Worm (Caenorhabditis elegans): ENCODE data around the gene srw-31.

- TF ChIP-seq nhr-76 (tag; optimal IDR thresholded peaks at IDR 0.05): no peak
- TF ChIP-seq lsy-2 (tag; optimal IDR thresholded peaks at IDR 0.05): no peak
- TF ChIP-seq nhr-237 (tag; optimal IDR thresholded peaks at IDR 0.05): no peak
- TF ChIP-seq pha-4 (tag; optimal IDR thresholded peaks at IDR 0.05): no peak
- TF ChIP-seq unc-62 (GFP tag; optimal IDR thresholded peaks at IDR 0.05): no peak
- no peak for TF ChIP-seq elt-1 (tag; optimal IDR thresholded peaks at IDR 0.05; ENCODE audit: borderline replicate concordance, insufficient read depth)
- no peak for TF ChIP-seq elt-3 (tag; optimal IDR thresholded peaks at IDR 0.05)
- TF ChIP-seq flh-1 (GFP tag; optimal IDR thresholded peaks at IDR 0.05): no peak
- no peak for TF ChIP-seq ham-2 (GFP tag; optimal IDR thresholded peaks at IDR 0.05)
- no peak for TF ChIP-seq mls-2 (tag; optimal IDR thresholded peaks at IDR 0.05)
- TF ChIP-seq lin-13 (tag; optimal IDR thresholded peaks at IDR 0.05): no peak
Measured at ce11 chrV:17513831-17514230, 7.4 kb downstream of the srw-31 start.

Data from whole organism, mixed stage, embryonic.